Fruit fly (Drosophila melanogaster) whole organism, prepupa: ENCODE measurements around the gene Cpr.

Source experiments
- CG10631 ChIP-seq: fragments of 200-800 bp; sonication (Bioruptor generic); optimal IDR thresholded peaks from 2 replicates; lab custom pipeline; 2016; ENCODE audit warnings: missing biosample characterization, missing genetic modification characterization
- CG11762 ChIP-seq: fragments of 200-800 bp; sonication (Bioruptor generic); optimal IDR thresholded peaks from 3 replicates; lab custom pipeline; 2016; ENCODE audit warnings: missing biosample characterization, missing genetic modification characterization; ENCODE audit not compliant: insufficient read depth
- CG11902 ChIP-seq: fragments of 200-800 bp; sonication (Bioruptor generic); optimal IDR thresholded peaks from 3 replicates; lab custom pipeline; 2016; ENCODE audit warnings: missing biosample characterization, missing genetic modification characterization
- CG15336 ChIP-seq: fragments of 200-800 bp; sonication (Bioruptor generic); IDR thresholded peaks from 2 replicates; pipeline ENCODE4 v1.3.6; 2022; ENCODE audit warnings: missing biosample characterization, missing genetic modification characterization
- CG1621 ChIP-seq: fragments of 200-800 bp; sonication (Bioruptor generic); optimal IDR thresholded peaks from 3 replicates; lab custom pipeline; 2018; ENCODE audit warnings: missing biosample characterization, mild to moderate bottlenecking, missing genetic modification characterization
- CG16779 ChIP-seq: fragments of 200-800 bp; sonication (Bioruptor generic); optimal IDR thresholded peaks from 3 replicates; lab custom pipeline; 2017; ENCODE audit warnings: missing biosample characterization, mild to moderate bottlenecking, missing genetic modification characterization
- CG3032 ChIP-seq: fragments of 200-800 bp; optimal IDR thresholded peaks from 2 replicates; lab custom pipeline; 2019; ENCODE audit warnings: missing biosample characterization, mild to moderate bottlenecking, missing genetic modification characterization, moderate library complexity
- CG31627 ChIP-seq: fragments of 200-800 bp; sonication (Bioruptor generic); optimal IDR thresholded peaks from 3 replicates; lab custom pipeline; 2016; ENCODE audit warnings: missing biosample characterization, missing genetic modification characterization
- CG32006 ChIP-seq: fragments of 200-800 bp; sonication (Bioruptor generic); optimal IDR thresholded peaks from 3 replicates; lab custom pipeline; 2017; ENCODE audit warnings: missing biosample characterization, mild to moderate bottlenecking, missing genetic modification characterization
- CG3919 ChIP-seq: fragments of 200-800 bp; sonication (Bioruptor generic); optimal IDR thresholded peaks from 3 replicates; lab custom pipeline; 2016; ENCODE audit warnings: missing biosample characterization, missing genetic modification characterization
- CG4318 ChIP-seq: fragments of 200-800 bp; sonication (Bioruptor generic); optimal IDR thresholded peaks from 3 replicates; lab custom pipeline; 2017; ENCODE audit warnings: missing biosample characterization, mild to moderate bottlenecking, missing genetic modification characterization
- CG6792 ChIP-seq: fragments of 200-800 bp; sonication (Bioruptor generic); optimal IDR thresholded peaks from 3 replicates; lab custom pipeline; 2016; ENCODE audit warnings: missing biosample characterization, missing genetic modification characterization
- CG6854 ChIP-seq: fragments of 200-800 bp; sonication (Bioruptor generic); optimal IDR thresholded peaks from 2 replicates; lab custom pipeline; 2017; ENCODE audit warnings: missing biosample characterization, mild to moderate bottlenecking, missing genetic modification characterization
- CG8119 ChIP-seq: fragments of 200-800 bp; sonication (Bioruptor generic); IDR thresholded peaks from 3 replicates; pipeline ENCODE4 v1.3.6; 2022; ENCODE audit warnings: missing biosample characterization, missing genetic modification characterization
- CG8632 ChIP-seq: fragments of 200-800 bp; sonication (Bioruptor generic); optimal IDR thresholded peaks from 3 replicates; lab custom pipeline; 2016; ENCODE audit warnings: missing biosample characterization, missing genetic modification characterization
- Eip78C ChIP-seq: fragments of 200-800 bp; sonication (Bioruptor generic); peaks from one replicate; lab custom pipeline; 2016; ENCODE audit warnings: missing biosample characterization, missing genetic modification characterization
- Ets96B ChIP-seq: fragments of 200-800 bp; optimal IDR thresholded peaks from 2 replicates; lab custom pipeline; 2019; ENCODE audit warnings: missing biosample characterization, mild to moderate bottlenecking, missing genetic modification characterization, moderate library complexity
- Hr38 ChIP-seq: sonication (Bioruptor generic); optimal IDR thresholded peaks from 2 replicates; lab custom pipeline; 2016; ENCODE audit warnings: missing biosample characterization, missing genetic modification characterization
- Hr4 ChIP-seq: fragments of 200-800 bp; sonication (Bioruptor generic); optimal IDR thresholded peaks from 3 replicates; lab custom pipeline; 2016; ENCODE audit warnings: missing biosample characterization, missing genetic modification characterization
- OdsH ChIP-seq: fragments of 200-800 bp; sonication (Bioruptor generic); optimal IDR thresholded peaks from 3 replicates; lab custom pipeline; 2016; ENCODE audit warnings: missing biosample characterization, missing genetic modification characterization
- Smox ChIP-seq: fragments of 200-800 bp; sonication (Bioruptor generic); optimal IDR thresholded peaks from 3 replicates; lab custom pipeline; 2016; ENCODE audit warnings: missing biosample characterization, missing genetic modification characterization
- Sox102F ChIP-seq: fragments of 200-800 bp; sonication (Bioruptor generic); optimal IDR thresholded peaks from 2 replicates; lab custom pipeline; 2016; ENCODE audit warnings: missing biosample characterization, mild to moderate bottlenecking, missing genetic modification characterization
- Sox14 ChIP-seq: fragments of 200-800 bp; sonication (Bioruptor generic); optimal IDR thresholded peaks from 3 replicates; lab custom pipeline; 2016; ENCODE audit warnings: missing biosample characterization, missing genetic modification characterization
- Sox15 ChIP-seq: fragments of 200-800 bp; sonication (Bioruptor generic); optimal IDR thresholded peaks from 3 replicates; lab custom pipeline; 2016; ENCODE audit warnings: missing biosample characterization, missing genetic modification characterization
- achi ChIP-seq: fragments of 200-800 bp; sonication (Bioruptor generic); optimal IDR thresholded peaks from 3 replicates; lab custom pipeline; 2016; ENCODE audit warnings: missing biosample characterization, missing genetic modification characterization
- acj6 ChIP-seq: fragments of 200-800 bp; sonication (Bioruptor generic); optimal IDR thresholded peaks from 3 replicates; lab custom pipeline; 2016; ENCODE audit warnings: missing biosample characterization, missing genetic modification characterization
- cyc ChIP-seq: fragments of 200-800 bp; sonication (Bioruptor generic); optimal IDR thresholded peaks from 3 replicates; lab custom pipeline; 2016; ENCODE audit warnings: missing biosample characterization, missing genetic modification characterization
- dac ChIP-seq: fragments of 200-800 bp; sonication (Bioruptor generic); optimal IDR thresholded peaks from 2 replicates; lab custom pipeline; 2017; ENCODE audit warnings: missing biosample characterization, mild to moderate bottlenecking, missing genetic modification characterization
- lz ChIP-seq: fragments of 200-800 bp; sonication (Bioruptor generic); optimal IDR thresholded peaks from 3 replicates; lab custom pipeline; 2016; ENCODE audit warnings: missing biosample characterization, missing genetic modification characterization
- pdm3 ChIP-seq: fragments of 200-800 bp; sonication (Bioruptor generic); optimal IDR thresholded peaks from 3 replicates; lab custom pipeline; 2016; ENCODE audit warnings: missing biosample characterization, missing genetic modification characterization
- salr ChIP-seq, 2 experiments: fragments of 200-800 bp; sonication (Bioruptor generic); optimal IDR thresholded peaks; 3 replicates each; lab custom pipeline; 2016 to 2018; ENCODE audit warnings: missing biosample characterization in 2 of 2, missing genetic modification characterization in 2 of 2, mild to moderate bottlenecking in 1 of 2
- ss ChIP-seq, 2 experiments: fragments of 200-800 bp; sonication (Bioruptor generic); optimal IDR thresholded peaks; 2 replicates in 1 of 2; 3 replicates in 1 of 2; lab custom pipeline; 2017 to 2018; ENCODE audit warnings: mild to moderate bottlenecking in 2 of 2, missing biosample characterization in 2 of 2, missing genetic modification characterization in 2 of 2, moderate library complexity in 1 of 2
- svp ChIP-seq: fragments of 200-800 bp; sonication (Bioruptor generic); peaks from one replicate; lab custom pipeline; 2016; ENCODE audit warnings: missing biosample characterization, missing genetic modification characterization
- topi ChIP-seq: fragments of 200-800 bp; sonication (Bioruptor generic); optimal IDR thresholded peaks from 3 replicates; lab custom pipeline; 2016; ENCODE audit warnings: missing biosample characterization, missing genetic modification characterization

Cpr gene

DNA sequence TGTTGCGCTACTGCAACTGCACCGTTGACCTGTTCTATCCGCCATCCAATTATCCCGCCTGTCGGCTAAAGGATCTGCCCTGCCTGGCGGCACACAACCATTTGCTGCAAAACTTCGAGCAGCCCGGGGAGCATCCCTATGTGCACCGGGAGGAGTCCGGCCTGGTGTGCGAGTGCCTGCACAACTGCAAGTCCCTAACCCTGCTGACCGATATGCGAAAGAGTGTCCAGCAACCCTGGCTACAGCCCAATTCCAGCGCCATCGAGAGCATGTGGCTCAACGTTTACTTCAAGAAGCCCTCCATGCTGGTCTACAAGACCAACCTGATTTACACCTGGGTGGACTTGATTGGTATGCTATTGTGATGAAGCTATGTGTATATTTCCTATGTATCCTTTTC, 17.5 kb downstream of the Cpr start:
- no peak for TF ChIP-seq CG6792
- no peak for TF ChIP-seq CG8632 (GFP tag; lab: Kevin White, UChicago)
- no peak for TF ChIP-seq CG6854 (GFP tag; lab: Kevin White, UChicago)
- no peak for TF ChIP-seq CG31627 (GFP tag; lab: Kevin White, UChicago)
- no peak for TF ChIP-seq CG3919 (GFP tag; lab: Kevin White, UChicago)
- TF ChIP-seq CG32006 (GFP tag; lab: Kevin White, UChicago) = no peak
- TF ChIP-seq Ets96B (tag; lab: Kevin White, UChicago) = no peak
- TF ChIP-seq Sox14 (GFP tag; lab: Kevin White, UChicago) = no peak
- no peak for TF ChIP-seq ss (GFP tag; optimal IDR thresholded peaks at IDR 0.05; lab: Kevin White, UChicago)

DNA sequence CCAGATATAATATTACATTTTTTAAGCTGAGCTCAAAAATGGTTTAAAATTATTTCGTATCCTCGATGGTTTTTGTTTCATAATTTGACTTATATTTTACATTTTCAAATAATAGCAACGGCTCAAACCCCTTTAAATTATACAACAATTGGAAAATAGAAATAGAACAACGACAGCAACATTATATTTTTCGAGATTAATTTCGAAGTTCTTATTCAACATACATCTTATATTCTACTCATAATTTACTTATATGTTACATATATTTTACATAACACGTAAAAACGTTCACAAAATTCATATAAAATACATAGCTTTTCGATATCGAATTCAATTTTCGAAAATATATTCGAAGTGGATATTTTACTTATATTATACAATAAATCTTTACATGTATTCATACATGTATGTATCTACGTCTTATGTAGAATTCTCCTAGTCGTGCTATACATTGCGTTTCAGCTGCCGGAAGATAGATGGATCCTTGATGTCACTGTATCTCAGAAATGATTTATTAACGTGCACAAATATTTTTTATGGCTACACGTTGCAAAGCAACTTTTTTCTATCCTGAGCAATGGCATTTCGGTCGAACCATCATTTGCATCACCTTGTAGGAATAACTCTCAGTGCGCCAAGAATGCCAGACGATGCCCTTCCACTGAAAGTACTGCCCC, 18.2 kb downstream of the Cpr start:
- peak; percentile 74 for TF ChIP-seq Eip78C (GFP tag; lab: Kevin White, UChicago)
- peak in 1 of 2 experiments; percentile 3 for TF ChIP-seq ss (GFP tag; optimal IDR thresholded peaks at IDR 0.05; lab: Kevin White, UChicago)
- TF ChIP-seq salr (GFP tag; optimal IDR thresholded peaks at IDR 0.05; lab: Kevin White, UChicago) = peak in 1 of 2 experiments; percentile 1
- TF ChIP-seq svp (GFP tag; lab: Kevin White, UChicago) = peak; percentile 30
- TF ChIP-seq Hr4 = peak; percentile 29
- no peak for TF ChIP-seq Sox102F (GFP tag; lab: Kevin White, UChicago)
- peak; percentile 5 for TF ChIP-seq topi
- TF ChIP-seq CG15336 (GFP tag; lab: Robert Waterston, UW) = 0 out of 2 replicates have a peak, but pooled peaks have one; percentile 10
- TF ChIP-seq CG1621 (tag; lab: Kevin White, UChicago) = no peak
- TF ChIP-seq acj6 (GFP tag; lab: Kevin White, UChicago) = no peak
- TF ChIP-seq CG3919 (GFP tag; lab: Kevin White, UChicago) = peak; percentile 60
- TF ChIP-seq CG31627 (GFP tag; lab: Kevin White, UChicago) = no peak
- TF ChIP-seq Smox (GFP tag; lab: Kevin White, UChicago) = no peak
- TF ChIP-seq, all 60 proteins: peak for 8

DNA sequence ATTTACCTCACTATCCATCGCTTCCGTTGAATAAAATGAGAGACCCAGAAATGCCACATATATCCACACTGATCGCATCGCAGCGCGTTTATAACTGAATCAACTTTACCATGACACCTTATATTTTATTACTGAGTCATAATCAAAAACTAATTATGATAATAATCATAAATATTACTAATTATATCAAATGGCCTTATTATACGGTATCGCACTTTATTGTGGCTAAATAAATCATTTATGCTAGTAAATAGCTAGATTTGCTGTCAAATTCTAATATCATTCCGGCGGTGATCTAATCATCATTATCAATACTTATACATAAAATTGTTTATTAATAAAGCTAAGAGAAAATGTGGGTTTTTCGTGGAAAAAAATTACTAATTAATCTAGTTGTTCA, 19.6 kb downstream of the Cpr start, which contains the start of gene CG9500:
TSS of gene CG9500 (minus strand) at position 101 of the 400 bp plus-strand sequence.
- TF ChIP-seq acj6 (GFP tag; lab: Kevin White, UChicago) (no peak), CG6854 (GFP tag; lab: Kevin White, UChicago) (no peak), Smox (GFP tag; lab: Kevin White, UChicago) (no peak), Sox102F (GFP tag; lab: Kevin White, UChicago) (no peak), CG1621 (tag; lab: Kevin White, UChicago) (no peak), pdm3 (GFP tag; lab: Kevin White, UChicago) (no peak), Sox15 (no peak), CG16779 (no peak), dac (GFP tag; lab: Kevin White, UChicago) (no peak), CG6792 (no peak), cyc (no peak), achi (no peak), CG8119 (GFP tag; lab: Robert Waterston, UW) (no peak), CG11902 (GFP tag; lab: Kevin White, UChicago) (no peak), svp (GFP tag; lab: Kevin White, UChicago) (no peak), CG4318 (GFP tag; lab: Kevin White, UChicago) (no peak), Ets96B (tag; lab: Kevin White, UChicago) (no peak), CG10631 (no peak), CG3032 (no peak), lz (GFP tag; lab: Kevin White, UChicago) (no peak)

dm6 chr2L:6360059-6360458, 21.4 kb downstream of the Cpr start:
- TF ChIP-seq CG11762 (no peak), svp (GFP tag; lab: Kevin White, UChicago) (peak; percentile 88)

DNA sequence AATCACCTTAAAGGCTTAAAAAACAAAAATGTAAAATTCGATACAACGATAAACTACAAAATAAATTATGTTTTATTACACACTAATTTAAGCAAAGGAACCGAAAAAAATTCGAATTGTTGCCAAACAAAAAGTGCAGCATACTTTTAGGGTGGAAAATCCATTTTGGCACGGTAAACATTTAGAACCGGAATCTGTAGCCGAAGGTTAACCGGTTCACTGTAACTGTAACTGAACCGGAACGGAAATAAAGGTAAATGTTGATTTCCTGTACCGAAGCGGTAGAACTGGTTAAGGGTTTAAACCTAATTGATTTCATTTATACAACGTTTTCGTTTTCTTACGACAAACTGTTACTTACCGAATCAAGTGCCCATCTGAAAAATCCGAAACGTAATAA, 28.3 kb downstream of the Cpr start:
- TF ChIP-seq cyc (no peak), OdsH (no peak), CG6854 (GFP tag; lab: Kevin White, UChicago) (no peak), svp (GFP tag; lab: Kevin White, UChicago) (peak; percentile 65), CG1621 (tag; lab: Kevin White, UChicago) (peak; percentile 21), CG10631 (no peak), acj6 (GFP tag; lab: Kevin White, UChicago) (no peak), Hr38 (GFP tag; lab: Kevin White, UChicago) (no peak), CG11902 (GFP tag; lab: Kevin White, UChicago) (no peak), Sox102F (GFP tag; lab: Kevin White, UChicago) (no peak)
